Worm (Caenorhabditis elegans) whole organism, L4 larva: ENCODE results near the gene hpo-18.

Experiments used
- ama-1 ChIP-seq: fragments of 150-350 bp; optimal IDR thresholded peaks from 2 replicates; lab custom pipeline; 2014; ENCODE audit warnings: inconsistent platforms, mixed read lengths
- ceh-82 ChIP-seq: sonication (generic microtip); optimal IDR thresholded peaks from 2 replicates; lab custom pipeline; 2017; ENCODE audit warnings: missing biosample characterization, missing genetic modification characterization
- cey-2 ChIP-seq: sonication (generic microtip); optimal IDR thresholded peaks from 3 replicates; lab custom pipeline; 2017; ENCODE audit warnings: missing genetic modification characterization, mild to moderate bottlenecking, missing compliant biosample characterization, antibody characterized with exemption, borderline replicate concordance; ENCODE audit not compliant: insufficient read depth
- fos-1 ChIP-seq: fragments of 150-350 bp; optimal IDR thresholded peaks from 2 replicates; lab custom pipeline; 2014; ENCODE audit warnings: missing biosample characterization, missing genetic modification characterization
- nhr-237 ChIP-seq: sonication (generic microtip); optimal IDR thresholded peaks from 2 replicates; lab custom pipeline; 2017; ENCODE audit warnings: missing biosample characterization, missing genetic modification characterization
- nhr-28 ChIP-seq: fragments of 150-350 bp; optimal IDR thresholded peaks from 2 replicates; lab custom pipeline; 2014; ENCODE audit warnings: missing biosample characterization, missing genetic modification characterization
- ztf-11 ChIP-seq: fragments of 150-350 bp; optimal IDR thresholded peaks from 2 replicates; lab custom pipeline; 2014; ENCODE audit warnings: missing biosample characterization, missing genetic modification characterization

DNA sequence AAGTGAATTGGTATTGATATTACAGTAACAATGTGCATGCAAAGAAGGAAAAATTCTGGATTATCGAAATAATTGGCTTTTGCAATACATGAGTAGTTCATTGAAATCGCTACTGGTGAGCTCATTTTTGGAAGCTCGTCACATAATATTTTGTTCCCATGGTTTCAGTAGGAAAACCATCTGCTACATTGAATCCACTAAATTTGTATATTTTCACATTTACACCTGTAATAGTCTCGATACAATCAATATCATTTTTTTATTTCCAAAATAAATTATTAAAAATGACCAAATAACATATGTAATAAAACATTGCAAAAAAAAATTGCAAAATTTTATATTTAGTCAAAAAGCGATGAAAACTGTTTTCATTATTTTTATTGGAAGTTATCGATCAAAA is 31.2 kb downstream of the hpo-18 start, which contains the start of gene srh-192:
- TF ChIP-seq ztf-11 (tag; lab: Kevin White, UChicago) (no peak), ceh-82 (tag; lab: Kevin White, UChicago) (no peak), fos-1 (tag; lab: Kevin White, UChicago) (no peak), nhr-28 (tag; lab: Kevin White, UChicago) (no peak), nhr-237 (tag; lab: Kevin White, UChicago) (no peak), cey-2 (tag; lab: Kevin White, UChicago) (no peak), ama-1 (no peak)
